Worm (Caenorhabditis elegans): ENCODE data around the gene hpo-34.
A peak's percentile ranks its signal among the peaks of the same experiment; 100 is the strongest.

- no peak for TF ChIP-seq mml-1 (tag; optimal IDR thresholded peaks at IDR 0.05)
- no peak for TF ChIP-seq R02D3.7 (tag; optimal IDR thresholded peaks at IDR 0.05)
- TF ChIP-seq egl-5 (tag; optimal IDR thresholded peaks at IDR 0.05) = peak; percentile 76
- no peak for TF ChIP-seq ZK546.5 (tag; optimal IDR thresholded peaks at IDR 0.05)
- no peak for TF ChIP-seq nhr-11 (tag; optimal IDR thresholded peaks at IDR 0.05)
- no peak for TF ChIP-seq fos-1 (tag; optimal IDR thresholded peaks at IDR 0.05)
- TF ChIP-seq ceh-82 (tag; optimal IDR thresholded peaks at IDR 0.05) = no peak
- peak; percentile 58 for TF ChIP-seq nfya-1 (tag; optimal IDR thresholded peaks at IDR 0.05; ENCODE audit: insufficient read depth)
- TF ChIP-seq snpc-4 (tag; optimal IDR thresholded peaks at IDR 0.05) = peak; percentile 52
- no peak for TF ChIP-seq ceh-28 (tag; optimal IDR thresholded peaks at IDR 0.05)
- no peak for TF ChIP-seq nhr-76 (tag; optimal IDR thresholded peaks at IDR 0.05)
- TF ChIP-seq ztf-4 (tag; optimal IDR thresholded peaks at IDR 0.05) = no peak
Measured at ce11 chrX:11563663-11564062, 44.8 kb upstream of the hpo-34 start, which contains the start of gene trpp-9.

Measured in whole organism, L3 larva.